Worm (Caenorhabditis elegans): ENCODE data around the gene srsx-34.

srsx-34 gene

DNA sequence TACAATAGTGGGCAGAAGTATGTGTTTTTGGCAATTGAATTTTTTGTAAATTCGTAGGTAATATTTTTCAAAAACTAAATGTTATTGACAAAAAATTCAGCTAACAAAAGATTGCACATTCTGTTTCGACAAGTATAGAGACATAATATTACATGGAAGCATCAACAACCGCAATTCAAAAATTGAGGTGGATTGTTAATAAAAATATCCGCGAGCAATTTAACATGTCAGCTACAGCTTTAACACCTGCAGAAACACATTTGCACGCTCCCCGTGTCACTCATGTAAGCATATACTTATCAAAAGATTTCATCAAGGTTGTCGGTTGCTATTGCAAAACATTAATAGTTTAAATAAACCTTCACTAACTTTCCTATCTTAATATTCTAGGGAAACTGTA lies at the start of gene srsx-34:
Gene srsx-34 (plus strand): TSS at position 301 of the 400 bp plus-strand sequence.
- TF ChIP-seq unc-55 (GFP tag; optimal IDR thresholded peaks at IDR 0.05) (no peak), Y22D7AL.16 (tag; optimal IDR thresholded peaks at IDR 0.05) (no peak), sox-2 (GFP tag; IDR thresholded peaks at IDR 0.05) (no peak), elt-4 (tag; optimal IDR thresholded peaks at IDR 0.05) (no peak)

DNA sequence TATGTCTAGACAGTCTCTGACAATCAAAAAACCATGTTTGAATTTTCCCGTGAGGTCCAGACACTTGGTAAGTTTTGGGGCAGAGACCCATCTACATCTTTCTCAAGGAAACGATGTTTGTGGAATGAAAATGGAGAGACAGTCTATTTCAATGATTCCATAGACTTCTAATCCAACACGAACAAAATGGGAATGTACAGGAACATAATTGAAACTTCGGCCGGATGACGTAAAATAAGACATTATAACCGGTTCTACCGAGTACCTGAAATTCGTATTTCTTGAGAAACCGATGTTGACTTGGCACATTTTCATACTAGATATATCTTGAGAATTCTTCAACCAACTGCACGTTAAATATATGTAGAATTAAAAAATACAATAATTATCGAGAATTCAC lies 47.7 kb upstream of the srsx-34 start, which contains the start of gene str-87:
Gene str-87 (minus strand): TSS at position 101 of the 400 bp plus-strand sequence.
- TF ChIP-seq gmeb-2 (tag; optimal IDR thresholded peaks at IDR 0.05) (no peak), hlh-6 (tag; optimal IDR thresholded peaks at IDR 0.05) (no peak), fkh-6 (tag; optimal IDR thresholded peaks at IDR 0.05) (no peak), mec-3 (tag; optimal IDR thresholded peaks at IDR 0.05; ENCODE audit: borderline replicate concordance) (no peak), madf-2 (tag; optimal IDR thresholded peaks at IDR 0.05) (no peak), ref-2 (tag; optimal IDR thresholded peaks at IDR 0.05) (no peak), pha-2 (tag; optimal IDR thresholded peaks at IDR 0.05) (no peak)

DNA sequence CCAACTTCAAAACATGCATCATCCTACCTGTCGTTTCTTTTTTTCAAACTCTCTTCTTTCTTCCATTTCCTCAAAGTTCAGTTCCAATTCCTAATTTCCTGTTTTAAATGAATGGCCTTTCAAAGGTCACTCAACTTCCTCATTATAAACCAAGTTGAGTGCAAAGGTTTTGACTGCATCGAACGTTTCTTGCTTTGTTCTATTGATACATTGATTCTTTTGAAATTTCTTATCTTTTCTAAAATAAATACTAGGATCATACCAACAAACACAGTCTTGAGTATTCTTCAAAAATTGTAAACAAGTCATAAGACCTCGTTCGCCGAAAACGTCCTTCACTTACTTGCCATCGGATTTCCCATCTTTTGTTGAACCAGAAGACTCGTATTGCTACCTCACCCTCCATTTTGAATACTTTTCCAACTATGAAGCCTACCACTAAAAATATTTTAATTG lies 45.6 kb upstream of the srsx-34 start, which contains the start of gene F59E11.7:
Gene F59E11.7 (plus strand): TSS at position 51 of the 456 bp plus-strand sequence.
- TF ChIP-seq ttx-3 (tag; optimal IDR thresholded peaks at IDR 0.05), result no peak
- no peak for TF ChIP-seq hlh-6 (tag; optimal IDR thresholded peaks at IDR 0.05)
- no peak for TF ChIP-seq pha-4 (tag; optimal IDR thresholded peaks at IDR 0.05)
- TF ChIP-seq madf-2 (tag; optimal IDR thresholded peaks at IDR 0.05), result no peak
- no peak for TF ChIP-seq ceh-14 (tag; optimal IDR thresholded peaks at IDR 0.05)
- TF ChIP-seq unc-3 (GFP tag; conservative IDR thresholded peaks at IDR 0.05), result no peak
- no peak for TF ChIP-seq unc-3 (tag; optimal IDR thresholded peaks at IDR 0.05)
- TF ChIP-seq ceh-48 (tag; optimal IDR thresholded peaks at IDR 0.05), result no peak
- no peak for TF ChIP-seq Y22D7AL.16 (tag; optimal IDR thresholded peaks at IDR 0.05)
- TF ChIP-seq nhr-11 (tag; optimal IDR thresholded peaks at IDR 0.05), result no peak
- no peak for TF ChIP-seq eyg-1 (tag; optimal IDR thresholded peaks at IDR 0.05)
- no peak for TF ChIP-seq dve-1 (tag; optimal IDR thresholded peaks at IDR 0.05)
- TF ChIP-seq ceh-22 (tag; optimal IDR thresholded peaks at IDR 0.05), result no peak
- no peak for TF ChIP-seq pat-9 (tag; optimal IDR thresholded peaks at IDR 0.05)
- TF ChIP-seq K09A11.1 (tag; optimal IDR thresholded peaks at IDR 0.05; ENCODE audit: insufficient read depth), result no peak
- no peak for TF ChIP-seq elt-4 (tag; optimal IDR thresholded peaks at IDR 0.05)
- no peak for TF ChIP-seq sdc-2 (tag; optimal IDR thresholded peaks at IDR 0.05)
- no peak for TF ChIP-seq pax-1 (tag; optimal IDR thresholded peaks at IDR 0.05)
- TF ChIP-seq zip-5 (tag; optimal IDR thresholded peaks at IDR 0.05), result no peak
- TF ChIP-seq hlh-13 (GFP tag; optimal IDR thresholded peaks at IDR 0.05), result no peak

DNA sequence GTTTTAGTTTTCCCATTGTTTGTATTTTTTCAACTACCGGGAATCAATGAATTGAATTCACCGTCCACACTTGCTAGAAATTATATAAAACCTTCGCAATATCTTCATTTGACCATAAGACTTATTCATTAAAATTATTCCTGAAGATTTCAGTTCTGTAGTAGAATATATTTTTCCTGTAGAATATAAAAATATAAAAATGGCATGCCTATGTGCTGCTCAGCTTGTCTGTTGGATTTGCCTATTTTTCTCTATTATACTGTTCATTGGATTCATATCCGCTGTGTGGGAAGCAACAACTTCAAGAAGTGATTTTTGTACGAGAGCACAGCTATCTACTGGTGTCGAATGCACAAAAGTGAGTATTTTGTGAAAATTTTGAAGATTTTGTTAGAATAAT lies 44.1 kb upstream of the srsx-34 start, which contains the start of gene F59E11.6:
Gene F59E11.6 (plus strand): TSS at position 111 of the 400 bp plus-strand sequence.
- no peak for TF ChIP-seq ceh-18 (tag; optimal IDR thresholded peaks at IDR 0.05)
- no peak for TF ChIP-seq dve-1 (tag; optimal IDR thresholded peaks at IDR 0.05)
- TF ChIP-seq ceh-14 (tag; optimal IDR thresholded peaks at IDR 0.05), result no peak
- no peak for TF ChIP-seq pqm-1 (tag; optimal IDR thresholded peaks at IDR 0.05)
- TF ChIP-seq mec-3 (tag; optimal IDR thresholded peaks at IDR 0.05; ENCODE audit: borderline replicate concordance), result no peak
- no peak for TF ChIP-seq tbx-7 (tag; optimal IDR thresholded peaks at IDR 0.05)
- no peak for TF ChIP-seq odd-2 (tag; optimal IDR thresholded peaks at IDR 0.05)
- no peak for TF ChIP-seq ceh-30 (tag; optimal IDR thresholded peaks at IDR 0.05)
- no peak for TF ChIP-seq unc-86 (tag; optimal IDR thresholded peaks at IDR 0.05)
- TF ChIP-seq zip-5 (tag; optimal IDR thresholded peaks at IDR 0.05), result no peak
- no peak for TF ChIP-seq gmeb-2 (tag; optimal IDR thresholded peaks at IDR 0.05)
- no peak for TF ChIP-seq ceh-48 (tag; optimal IDR thresholded peaks at IDR 0.05)
- TF ChIP-seq fax-1 (tag; optimal IDR thresholded peaks at IDR 0.05), result no peak
- TF ChIP-seq unc-55 (GFP tag; optimal IDR thresholded peaks at IDR 0.05), result no peak
- TF ChIP-seq syd-9 (tag; optimal IDR thresholded peaks at IDR 0.05), result no peak
- no peak for TF ChIP-seq ahr-1 (tag; optimal IDR thresholded peaks at IDR 0.05)
- TF ChIP-seq ama-1 (optimal IDR thresholded peaks at IDR 0.05), result no peak
- TF ChIP-seq che-1 (tag; optimal IDR thresholded peaks at IDR 0.05), result no peak
- TF ChIP-seq madf-2 (tag; optimal IDR thresholded peaks at IDR 0.05), result no peak
- no peak for TF ChIP-seq pag-3 (tag; optimal IDR thresholded peaks at IDR 0.05; ENCODE audit: borderline replicate concordance)

Measured in whole organism, late embryonic.